Worm (Caenorhabditis elegans) whole organism, young adult: ENCODE measurements around the gene mob-2.
A peak's percentile ranks its signal among the peaks of the same experiment; 100 is the strongest.

ENCODE experiments used
- F33H1.4 ChIP-seq: fragments of 200-800 bp; sonication (Bioruptor generic); IDR thresholded peaks from 2 replicates; pipeline ENCODE4 v1.3.6; 2022; ENCODE audit warnings: missing genetic modification reagents, missing genetic modification characterization, missing compliant biosample characterization
- chd-7 ChIP-seq: sonication (generic microtip); optimal IDR thresholded peaks from 2 replicates; lab custom pipeline; 2016; ENCODE audit warnings: mild to moderate bottlenecking, missing genetic modification characterization, moderate library complexity, missing compliant biosample characterization
- efl-1 ChIP-seq: fragments of 150-350 bp; optimal IDR thresholded peaks from 2 replicates; lab custom pipeline; 2014; ENCODE audit warnings: missing biosample characterization, missing genetic modification reagents, missing genetic modification characterization
- nfya-1 ChIP-seq: sonication (generic microtip); optimal IDR thresholded peaks from 2 replicates; lab custom pipeline; 2017; ENCODE audit warnings: antibody characterized with exemption, missing compliant biosample characterization, missing genetic modification characterization, borderline replicate concordance; ENCODE audit not compliant: insufficient read depth
- nhr-80 ChIP-seq: sonication (generic microtip); optimal IDR thresholded peaks from 2 replicates; lab custom pipeline; 2016; ENCODE audit warnings: missing genetic modification characterization, missing compliant biosample characterization
- rcor-1 ChIP-seq: fragments of 200-800 bp; sonication (Bioruptor generic); IDR thresholded peaks from 2 replicates; pipeline ENCODE4 v1.3.6; 2022; ENCODE audit warnings: missing genetic modification reagents, missing genetic modification characterization, missing compliant biosample characterization
- snpc-1.3 ChIP-seq: sonication (generic microtip); optimal IDR thresholded peaks from 2 replicates; lab custom pipeline; 2017; ENCODE audit warnings: missing genetic modification characterization, mild to moderate bottlenecking, missing compliant biosample characterization, antibody characterized with exemption, moderate library complexity, missing genotype, missing genetic modification reagents; ENCODE audit not compliant: insufficient read depth
- tlf-1 ChIP-seq: fragments of 200-800 bp; sonication (Bioruptor generic); optimal IDR thresholded peaks from 2 replicates; lab custom pipeline; 2018; ENCODE audit warnings: mild to moderate bottlenecking, missing genetic modification characterization, missing compliant biosample characterization
- xnd-1 ChIP-seq: sonication (generic microtip); optimal IDR thresholded peaks from 2 replicates; lab custom pipeline; 2016; ENCODE audit warnings: missing genotype, missing genetic modification reagents, missing genetic modification characterization, missing compliant biosample characterization

DNA sequence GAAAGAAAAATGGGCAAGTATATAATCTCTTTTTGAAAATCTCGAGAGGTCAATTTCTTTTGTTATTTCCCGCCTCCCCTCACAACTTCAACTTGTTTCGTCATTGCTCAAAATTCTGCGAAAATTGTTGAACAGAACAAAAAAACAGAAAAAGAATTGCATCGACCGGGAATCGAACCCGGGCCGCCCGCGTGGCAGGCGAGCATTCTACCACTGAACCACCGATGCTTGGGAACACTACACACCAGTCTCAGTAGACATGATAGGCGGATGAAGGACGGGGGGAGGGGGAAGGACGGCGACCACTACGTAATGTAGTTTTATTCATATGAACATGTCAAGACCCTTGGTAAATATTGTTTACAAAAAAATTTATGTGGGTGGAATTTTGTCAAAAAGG is 48.8 kb downstream of the mob-2 start:
- TF ChIP-seq F33H1.4 (GFP tag; lab: Robert Waterston, UW) (no peak), chd-7 (tag; lab: Kevin White, UChicago) (peak; percentile 90), xnd-1 (tag; lab: Kevin White, UChicago) (no peak), snpc-1.3 (tag; lab: Kevin White, UChicago) (peak; percentile 92), nfya-1 (tag; lab: Kevin White, UChicago) (no peak), tlf-1 (GFP tag; lab: Kevin White, UChicago) (peak; percentile 48), nhr-80 (tag; lab: Kevin White, UChicago) (peak; percentile 41), efl-1 (GFP tag; lab: Kevin White, UChicago) (no peak), rcor-1 (GFP tag; lab: Robert Waterston, UW) (peak; percentile 65; the same call in 1 of the 2 replicates)
